Fruit fly (Drosophila melanogaster) whole organism, embryonic: ENCODE results near the gene CG9173.

Experiments used
- BEAF-32 ChIP-seq: fragments of 200-800 bp; sonication (Bioruptor generic); optimal IDR thresholded peaks from 3 replicates; lab custom pipeline; 2017; ENCODE audit warnings: missing biosample characterization, missing genetic modification characterization, mild to moderate bottlenecking, moderate library complexity, missing genetic modification reagents
- CG11695 ChIP-seq: fragments of 200-800 bp; sonication (Bioruptor generic); IDR thresholded peaks from 3 replicates; pipeline ENCODE4 v1.3.6; 2022; ENCODE audit warnings: missing biosample characterization, missing genetic modification characterization
- CG12155 ChIP-seq: fragments of 200-800 bp; sonication (Bioruptor generic); optimal IDR thresholded peaks from 3 replicates; lab custom pipeline; 2016; ENCODE audit warnings: missing biosample characterization, missing genetic modification characterization
- CG12299 ChIP-seq: fragments of 200-800 bp; sonication (Bioruptor generic); optimal IDR thresholded peaks from 2 replicates; lab custom pipeline; 2018; ENCODE audit warnings: missing biosample characterization, mild to moderate bottlenecking, missing genetic modification characterization
- CG1233 ChIP-seq: fragments of 200-800 bp; sonication (Bioruptor generic); optimal IDR thresholded peaks from 4 replicates; lab custom pipeline; 2018; ENCODE audit warnings: missing biosample characterization, mild to moderate bottlenecking, missing genetic modification characterization
- CG12744 ChIP-seq: fragments of 200-800 bp; sonication (Bioruptor generic); optimal IDR thresholded peaks from 2 replicates; lab custom pipeline; 2016; ENCODE audit warnings: missing biosample characterization, missing genetic modification characterization
- CG14965 ChIP-seq: fragments of 200-800 bp; sonication (Bioruptor generic); optimal IDR thresholded peaks from 2 replicates; lab custom pipeline; 2016; ENCODE audit warnings: missing biosample characterization, missing genetic modification characterization, borderline replicate concordance
- CG16863 ChIP-seq: fragments of 200-800 bp; sonication (Bioruptor generic); optimal IDR thresholded peaks from 3 replicates; lab custom pipeline; 2016; ENCODE audit warnings: missing biosample characterization, missing genetic modification characterization
- CG17612 ChIP-seq: fragments of 200-800 bp; sonication (Bioruptor generic); IDR thresholded peaks from 2 replicates; pipeline ENCODE4 v1.3.6; 2022; ENCODE audit warnings: missing biosample characterization, missing genetic modification characterization
- CG18764 ChIP-seq: fragments of 200-800 bp; sonication (Bioruptor generic); optimal IDR thresholded peaks from 3 replicates; lab custom pipeline; 2016; ENCODE audit warnings: missing biosample characterization, missing genetic modification characterization
- CG2129 ChIP-seq: fragments of 200-800 bp; sonication (Bioruptor generic); IDR thresholded peaks from 2 replicates; pipeline ENCODE4 v1.3.6; 2022; ENCODE audit warnings: missing biosample characterization, missing genetic modification characterization; ENCODE audit not compliant: partially characterized antibody
- CG2678 ChIP-seq: fragments of 200-800 bp; sonication (Bioruptor generic); optimal IDR thresholded peaks from 3 replicates; lab custom pipeline; 2019; ENCODE audit warnings: missing biosample characterization, mild to moderate bottlenecking, missing genetic modification characterization, moderate library complexity
- CG3065 ChIP-seq: fragments of 200-800 bp; sonication (Bioruptor generic); optimal IDR thresholded peaks from 2 replicates; lab custom pipeline; 2016; ENCODE audit warnings: missing biosample characterization, missing genetic modification characterization
- CG3281 ChIP-seq: fragments of 200-800 bp; sonication (Bioruptor generic); optimal IDR thresholded peaks from 3 replicates; lab custom pipeline; 2017; ENCODE audit warnings: missing biosample characterization, mild to moderate bottlenecking, missing genetic modification characterization
- CG34422 ChIP-seq: fragments of 200-800 bp; sonication (Bioruptor generic); IDR thresholded peaks from 3 replicates; pipeline ENCODE4 v1.3.6; 2022; ENCODE audit warnings: missing biosample characterization, missing genetic modification characterization
- CG4424 ChIP-seq: fragments of 200-800 bp; sonication (Bioruptor generic); optimal IDR thresholded peaks from 3 replicates; lab custom pipeline; 2016; ENCODE audit warnings: missing biosample characterization, missing genetic modification characterization
- CG4854 ChIP-seq: fragments of 200-800 bp; sonication (Bioruptor generic); optimal IDR thresholded peaks from 2 replicates; lab custom pipeline; 2016; ENCODE audit warnings: missing biosample characterization, missing genetic modification characterization, inconsistent platforms
- CG6791 ChIP-seq: fragments of 200-800 bp; sonication (Bioruptor generic); IDR thresholded peaks from 3 replicates; pipeline ENCODE4 v1.3.6; 2022; ENCODE audit warnings: missing biosample characterization, missing genetic modification characterization; ENCODE audit not compliant: partially characterized antibody
- CG7786 ChIP-seq: fragments of 200-800 bp; sonication (Bioruptor generic); optimal IDR thresholded peaks from 2 replicates; lab custom pipeline; 2016; ENCODE audit warnings: missing biosample characterization, missing genetic modification characterization
- CkIIα-i1 ChIP-seq: fragments of 200-800 bp; sonication (Bioruptor generic); IDR thresholded peaks from 2 replicates; pipeline ENCODE4 v1.3.6; 2022; ENCODE audit warnings: missing biosample characterization, missing genetic modification characterization
- D ChIP-seq, 2 experiments: fragments of 200-800 bp in 1 of 2; fragments of >200 bp in 1 of 2; sonication (Bioruptor generic) in 1 of 2; optimal IDR thresholded peaks; 2 replicates in 1 of 2; 3 replicates in 1 of 2; lab custom pipeline; 2017; ENCODE audit warnings: mild to moderate bottlenecking in 1 of 2, missing biosample characterization in 1 of 2, missing genetic modification characterization in 1 of 2, missing genetic modification reagents in 1 of 2
- D19A ChIP-seq: fragments of 200-800 bp; optimal IDR thresholded peaks from 3 replicates; lab custom pipeline; 2019; ENCODE audit warnings: missing biosample characterization, mild to moderate bottlenecking, missing genetic modification characterization, moderate library complexity
- Eip74EF ChIP-seq, 2 experiments: fragments of 200-800 bp in 1 of 2; fragments of >200 bp in 1 of 2; sonication (Bioruptor generic) in 1 of 2; optimal IDR thresholded peaks; 2 replicates each; lab custom pipeline; 2017 to 2019; ENCODE audit warnings: missing biosample characterization in 2 of 2, missing genetic modification characterization in 2 of 2, mild to moderate bottlenecking in 1 of 2, moderate library complexity in 1 of 2
- Ets97D ChIP-seq: fragments of 200-800 bp; sonication (Bioruptor generic); optimal IDR thresholded peaks from 3 replicates; lab custom pipeline; 2016; ENCODE audit warnings: missing biosample characterization, missing genetic modification characterization
- Fer2 ChIP-seq: fragments of 200-800 bp; sonication (Bioruptor generic); optimal IDR thresholded peaks from 2 replicates; lab custom pipeline; 2018; ENCODE audit warnings: missing biosample characterization, mild to moderate bottlenecking, missing genetic modification characterization, moderate library complexity
- HLH3B ChIP-seq: fragments of 200-800 bp; sonication (Bioruptor generic); IDR thresholded peaks from 2 replicates; pipeline ENCODE4 v1.3.6; 2022; ENCODE audit warnings: missing biosample characterization, missing genetic modification characterization
- HmgZ ChIP-seq: fragments of 200-800 bp; sonication (Bioruptor generic); optimal IDR thresholded peaks from 2 replicates; lab custom pipeline; 2018; ENCODE audit warnings: missing biosample characterization, mild to moderate bottlenecking, missing genetic modification characterization
- NfI ChIP-seq: fragments of 200-800 bp; sonication (Bioruptor generic); optimal IDR thresholded peaks from 3 replicates; lab custom pipeline; 2018; ENCODE audit warnings: missing biosample characterization, mild to moderate bottlenecking, missing genetic modification characterization, moderate library complexity
- Rx ChIP-seq: fragments of 200-800 bp; sonication (Bioruptor generic); IDR thresholded peaks from 2 replicates; pipeline ENCODE4 v1.3.6; 2022; ENCODE audit warnings: missing biosample characterization, missing genetic modification characterization
- Side ChIP-seq: fragments of 200-800 bp; sonication (Bioruptor generic); optimal IDR thresholded peaks from 2 replicates; lab custom pipeline; 2016; ENCODE audit warnings: missing biosample characterization, missing genetic modification characterization
- Trl ChIP-seq, 3 experiments: fragments of >200 bp in 2 of 3; fragments of 200-800 bp in 1 of 3; sonication (Bioruptor generic) in 1 of 3; optimal IDR thresholded peaks; 2 replicates in 1 of 3; 3 replicates in 2 of 3; lab custom pipeline; 2016 to 2017; ENCODE audit warnings: missing biosample characterization in 1 of 3, missing genetic modification characterization in 1 of 3
- Xrp1 ChIP-seq: fragments of 200-800 bp; sonication (Bioruptor generic); IDR thresholded peaks from 2 replicates; pipeline ENCODE4 v1.3.6; 2022; ENCODE audit warnings: missing biosample characterization, missing genetic modification characterization
- abd-A ChIP-seq: fragments of 200-800 bp; sonication (Bioruptor generic); optimal IDR thresholded peaks from 3 replicates; lab custom pipeline; 2019; ENCODE audit warnings: missing biosample characterization, mild to moderate bottlenecking, missing genetic modification characterization, moderate library complexity
- aop ChIP-seq: fragments of 200-800 bp; sonication (Bioruptor generic); IDR thresholded peaks from 2 replicates; pipeline ENCODE4 v1.3.6; 2022; ENCODE audit warnings: missing biosample characterization, missing genetic modification characterization
- ara ChIP-seq: fragments of 200-800 bp; sonication (Bioruptor generic); IDR thresholded peaks from 2 replicates; pipeline ENCODE4 v1.3.6; 2022; ENCODE audit warnings: missing biosample characterization, missing genetic modification characterization
- br ChIP-seq: fragments of >200 bp; optimal IDR thresholded peaks from 2 replicates; lab custom pipeline; 2017
- chm ChIP-seq: fragments of 200-800 bp; sonication (Bioruptor generic); IDR thresholded peaks from 2 replicates; pipeline ENCODE4 v1.3.6; 2022; ENCODE audit warnings: missing biosample characterization, missing genetic modification characterization
- cwo ChIP-seq: fragments of 200-800 bp; sonication (Bioruptor generic); optimal IDR thresholded peaks from 3 replicates; lab custom pipeline; 2017; ENCODE audit warnings: missing biosample characterization, missing genetic modification characterization, mild to moderate bottlenecking, moderate library complexity, missing genetic modification reagents
- eve ChIP-seq, 2 experiments: fragments of >200 bp; optimal IDR thresholded peaks; 2 replicates each; lab custom pipeline; 2017; ENCODE audit warnings: missing biosample characterization in 2 of 2, missing genetic modification characterization in 2 of 2
- klu ChIP-seq: fragments of 200-800 bp; sonication (Bioruptor generic); IDR thresholded peaks from 2 replicates; pipeline ENCODE4 v1.3.6; 2022; ENCODE audit warnings: missing biosample characterization, missing genetic modification characterization
- run ChIP-seq: fragments of 200-800 bp; sonication (Bioruptor generic); optimal IDR thresholded peaks from 3 replicates; lab custom pipeline; 2018; ENCODE audit warnings: missing biosample characterization, mild to moderate bottlenecking, missing genetic modification characterization
- sens ChIP-seq: fragments of 200-800 bp; sonication (Bioruptor generic); peaks from one replicate; lab custom pipeline; 2016; ENCODE audit warnings: missing biosample characterization, missing genetic modification characterization
- sima ChIP-seq: fragments of 200-800 bp; sonication (Bioruptor generic); optimal IDR thresholded peaks from 2 replicates; lab custom pipeline; 2016; ENCODE audit warnings: missing biosample characterization, missing genetic modification characterization
- sqz ChIP-seq: fragments of 200-800 bp; sonication (Bioruptor generic); optimal IDR thresholded peaks from 3 replicates; lab custom pipeline; 2018; ENCODE audit warnings: missing biosample characterization, mild to moderate bottlenecking, missing genetic modification characterization
- stc ChIP-seq: fragments of 200-800 bp; sonication (Bioruptor generic); IDR thresholded peaks from 2 replicates; pipeline ENCODE4 v1.3.6; 2022; ENCODE audit warnings: missing biosample characterization, missing genetic modification characterization
- unpg ChIP-seq: fragments of 200-800 bp; sonication (Bioruptor generic); optimal IDR thresholded peaks from 3 replicates; lab custom pipeline; 2018; ENCODE audit warnings: missing biosample characterization, mild to moderate bottlenecking, missing genetic modification characterization, moderate library complexity
- vnd ChIP-seq: fragments of 200-800 bp; sonication (Bioruptor generic); IDR thresholded peaks from 3 replicates; pipeline ENCODE4 v1.3.6; 2022; ENCODE audit warnings: missing biosample characterization, missing genetic modification characterization; ENCODE audit not compliant: partially characterized antibody
- wek ChIP-seq: fragments of 200-800 bp; sonication (Bioruptor generic); optimal IDR thresholded peaks from 3 replicates; lab custom pipeline; 2018; ENCODE audit warnings: missing biosample characterization, mild to moderate bottlenecking, missing genetic modification characterization, moderate library complexity
- yki ChIP-seq: fragments of >200 bp; optimal IDR thresholded peaks from 3 replicates; lab custom pipeline; 2018

The CG9173 gene

DNA sequence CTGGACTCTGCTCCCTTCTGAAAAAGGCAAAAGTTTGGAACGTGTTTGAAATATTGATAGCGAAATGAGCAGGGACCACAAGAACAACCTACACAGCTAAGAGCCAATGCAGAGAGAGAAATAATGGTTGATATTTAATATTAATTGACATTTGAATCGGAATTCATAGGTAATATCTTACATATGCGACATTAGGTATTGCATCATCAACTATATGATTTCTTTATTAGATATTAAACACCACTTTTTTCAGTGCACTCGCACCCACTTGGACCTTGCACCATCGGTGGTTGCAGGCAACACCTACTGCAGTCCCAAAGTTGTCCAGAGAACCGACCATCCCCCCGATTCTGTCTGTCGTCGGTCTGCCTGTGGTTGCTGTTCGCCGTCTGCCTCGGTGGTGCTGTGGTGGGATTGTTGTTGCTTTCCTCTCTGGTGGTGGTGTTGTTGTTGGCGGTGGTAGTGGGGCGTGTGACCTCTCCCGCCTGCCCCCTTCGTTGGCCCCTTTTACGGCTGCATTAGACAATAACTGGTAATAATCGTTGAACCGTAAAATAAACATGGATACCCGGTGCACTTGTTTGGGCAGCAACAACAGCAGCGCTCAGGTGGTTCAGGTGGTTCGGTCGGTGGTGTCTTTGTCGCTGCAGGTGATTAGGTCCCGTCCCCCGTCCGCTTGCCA lies 44.3 kb downstream of the CG9173 start (continued):
- no peak for TF ChIP-seq BEAF-32 (GFP tag; lab: Kevin White, UChicago)
- TF ChIP-seq D (optimal IDR thresholded peaks at IDR 0.05; lab: Kevin White, UChicago) = peak; percentile 14
- peak; percentile 68 for TF ChIP-seq D (GFP tag; optimal IDR thresholded peaks at IDR 0.05; lab: Kevin White, UChicago)
- peak; percentile 53 for TF ChIP-seq HLH3B (GFP tag; lab: Robert Waterston, UW)
- TF ChIP-seq CG34422 = peak; percentile 64; the same call in 2 of the 3 replicates
- TF ChIP-seq CG12299 (tag; lab: Kevin White, UChicago) = no peak
- TF ChIP-seq CG7786 = no peak
- TF ChIP-seq CkIIα-i1 (GFP tag; lab: Robert Waterston, UW) = no peak
- TF ChIP-seq chm = peak; percentile 65; the same call in 1 of the 2 replicates
- TF ChIP-seq aop (GFP tag; lab: Robert Waterston, UW) = no peak
- TF ChIP-seq Trl (optimal IDR thresholded peaks at IDR 0.05; lab: Kevin White, UChicago) = no peak
- no peak for TF ChIP-seq Trl (GFP tag; optimal IDR thresholded peaks at IDR 0.05; lab: Kevin White, UChicago)
- no peak for TF ChIP-seq yki (lab: Kevin White, UChicago)
- TF ChIP-seq Fer2 (tag; lab: Kevin White, UChicago) = no peak
- TF ChIP-seq cwo = peak; percentile 44
- no peak for TF ChIP-seq HmgZ (tag; lab: Kevin White, UChicago)
- peak; percentile 94 for TF ChIP-seq sens (GFP tag; lab: Kevin White, UChicago)
- TF ChIP-seq ara (GFP tag; lab: Robert Waterston, UW) = peak; percentile 87
- TF ChIP-seq Rx (GFP tag; lab: Robert Waterston, UW) = peak; percentile 74
- TF ChIP-seq CG6791 = no peak
- TF ChIP-seq CG18764 = no peak
- TF ChIP-seq klu (GFP tag; lab: Robert Waterston, UW) = no peak
- TF ChIP-seq run (tag; lab: Kevin White, UChicago) = no peak
- no peak for TF ChIP-seq sima (GFP tag; lab: Kevin White, UChicago)
- peak in 1 of 2 experiments; percentile 21 for TF ChIP-seq Eip74EF (GFP tag; optimal IDR thresholded peaks at IDR 0.05; lab: Kevin White, UChicago)
- no peak for TF ChIP-seq CG12155 (GFP tag; lab: Kevin White, UChicago)
- no peak for TF ChIP-seq CG12744 (GFP tag; lab: Kevin White, UChicago)
- no peak for TF ChIP-seq CG17612 (GFP tag; lab: Robert Waterston, UW)
- peak; percentile 5 for TF ChIP-seq CG4854 (GFP tag; lab: Kevin White, UChicago)
- TF ChIP-seq CG2678 (tag; lab: Kevin White, UChicago) = peak; percentile 72
- no peak for TF ChIP-seq CG3281 (GFP tag; lab: Kevin White, UChicago)
- peak; percentile 35 for TF ChIP-seq CG16863 (GFP tag; lab: Kevin White, UChicago)
- peak; percentile 84 for TF ChIP-seq Xrp1 (GFP tag; lab: Robert Waterston, UW)
- TF ChIP-seq vnd = no peak
- TF ChIP-seq stc = peak; percentile 65; the same call in 1 of the 2 replicates
- peak in 1 of 2 experiments; percentile 21 for TF ChIP-seq eve (GFP tag; optimal IDR thresholded peaks at IDR 0.05; lab: Kevin White, UChicago)
- TF ChIP-seq CG1233 (GFP tag; lab: Kevin White, UChicago) = peak; percentile 55
- peak; percentile 72 for TF ChIP-seq unpg (GFP tag; lab: Kevin White, UChicago)
- peak; percentile 64 for TF ChIP-seq CG11695 (GFP tag; lab: Robert Waterston, UW)
- peak; percentile 32 for TF ChIP-seq Side (GFP tag; lab: Kevin White, UChicago)
- peak; percentile 29 for TF ChIP-seq sqz (GFP tag; lab: Kevin White, UChicago)
- peak; percentile 46 for TF ChIP-seq CG4424 (GFP tag; lab: Kevin White, UChicago)
- TF ChIP-seq CG3065 = no peak
- no peak for TF ChIP-seq CG14965 (GFP tag; lab: Kevin White, UChicago)
- no peak for TF ChIP-seq wek (GFP tag; lab: Kevin White, UChicago)
- no peak for TF ChIP-seq br (lab: Kevin White, UChicago)
- peak; percentile 3 for TF ChIP-seq Ets97D (GFP tag; lab: Kevin White, UChicago)
- peak; percentile 16 for TF ChIP-seq NfI (GFP tag; lab: Kevin White, UChicago)
- no peak for TF ChIP-seq abd-A (tag; lab: Kevin White, UChicago)
- no peak for TF ChIP-seq CG2129 (GFP tag; lab: Robert Waterston, UW)
- TF ChIP-seq D19A (tag; lab: Kevin White, UChicago) = peak; percentile 55
